Fruit fly (Drosophila melanogaster): Measurements from ENCODE around the gene odd.
A peak's percentile ranks its signal among the peaks of the same experiment; 100 is the strongest.

odd gene

DNA sequence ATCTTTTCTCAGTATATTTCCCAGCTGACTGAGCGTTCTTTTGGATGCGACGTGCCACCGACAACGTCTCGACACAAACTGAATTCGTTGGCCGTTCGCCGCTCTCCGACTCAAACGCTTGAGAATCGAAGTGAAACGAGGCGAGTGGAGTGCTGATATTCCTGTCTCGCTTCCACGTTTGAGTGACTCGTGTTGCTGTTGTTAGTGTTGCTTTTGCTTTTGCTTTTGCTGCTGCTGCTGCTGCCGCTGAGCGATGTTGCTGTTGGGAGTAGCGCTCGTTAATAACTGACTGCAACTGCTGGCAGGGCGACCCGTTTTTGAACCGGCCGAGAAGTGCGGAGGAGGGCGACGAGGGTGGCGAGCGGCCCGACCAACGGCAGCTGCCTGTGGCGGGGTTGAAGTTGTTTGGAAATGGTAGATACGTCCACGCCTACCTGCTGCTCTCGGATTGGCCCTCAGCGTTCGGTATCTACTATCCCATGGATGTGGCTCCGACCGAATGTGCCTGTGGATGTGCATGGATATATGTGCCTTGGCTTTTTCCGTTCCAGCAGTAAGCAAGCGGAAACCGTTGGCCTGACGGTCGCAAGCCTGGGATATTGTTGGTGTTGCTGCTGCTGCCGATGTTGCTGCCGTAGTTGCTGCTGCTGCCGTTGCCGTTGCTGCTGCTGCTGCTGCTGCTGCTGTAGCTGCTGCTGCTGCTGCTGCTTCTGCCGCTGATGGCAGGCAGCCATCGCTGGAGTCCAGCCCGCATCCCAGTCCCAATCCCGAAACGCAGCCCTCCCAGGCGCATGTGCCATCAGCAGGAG is at the start of gene odd:
TSS of gene odd (minus strand) at position 295 of the 809 bp plus-strand sequence.
- no peak for TF ChIP-seq CG7101 (tag; optimal IDR thresholded peaks at IDR 0.05)
- TF ChIP-seq CG33017 (tag; optimal IDR thresholded peaks at IDR 0.05) = no peak
- TF ChIP-seq Mnt (GFP tag; optimal IDR thresholded peaks at IDR 0.05) = no peak
- no peak for TF ChIP-seq CG5204 (GFP tag; optimal IDR thresholded peaks at IDR 0.05)
- no peak for TF ChIP-seq CG14711 (tag; optimal IDR thresholded peaks at IDR 0.05)
- TF ChIP-seq cic (GFP tag; optimal IDR thresholded peaks at IDR 0.05) = no peak
- TF ChIP-seq tj (GFP tag; optimal IDR thresholded peaks at IDR 0.05) = no peak
- TF ChIP-seq CG1620 (GFP tag; optimal IDR thresholded peaks at IDR 0.05) = no peak
- TF ChIP-seq bab1 (GFP tag; optimal IDR thresholded peaks at IDR 0.05) = no peak
- no peak for TF ChIP-seq ovo (GFP tag; optimal IDR thresholded peaks at IDR 0.05)
- no peak for TF ChIP-seq CG11617 (GFP tag; optimal IDR thresholded peaks at IDR 0.05)
- no peak for TF ChIP-seq CG12768 (GFP tag; optimal IDR thresholded peaks at IDR 0.05)

DNA sequence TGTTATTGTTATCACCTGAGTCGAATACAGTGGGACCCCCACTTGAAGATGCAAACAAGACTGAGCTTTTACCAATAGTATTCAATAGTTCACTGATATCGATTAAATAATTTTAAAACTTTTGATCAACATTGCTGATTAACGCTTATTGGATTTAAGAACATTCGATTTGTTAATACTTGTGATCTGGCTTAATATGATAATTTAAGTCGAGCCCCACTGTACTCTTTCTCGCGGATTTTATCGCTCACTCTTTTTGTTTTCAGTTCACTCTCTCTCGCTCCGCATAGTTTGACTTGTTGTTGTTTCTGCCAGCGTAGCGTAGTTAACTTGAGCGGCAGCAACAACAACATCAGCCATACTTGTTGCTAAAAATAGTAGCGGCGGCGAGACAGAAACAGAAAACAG is 49.1 kb upstream of the odd start:
- TF ChIP-seq kay (GFP tag; ENCODE audit: borderline replicate concordance) (peak; percentile 98), ovo (GFP tag; optimal IDR thresholded peaks at IDR 0.05) (peak; percentile 95), CG7101 (tag; optimal IDR thresholded peaks at IDR 0.05) (peak; percentile 99), CG7045 (GFP tag; optimal IDR thresholded peaks at IDR 0.05) (peak; percentile 98), CG5204 (GFP tag; optimal IDR thresholded peaks at IDR 0.05) (peak; percentile 98), CG33017 (tag; optimal IDR thresholded peaks at IDR 0.05) (peak; percentile 99), CG11617 (GFP tag; optimal IDR thresholded peaks at IDR 0.05) (peak; percentile 99), cic (GFP tag; optimal IDR thresholded peaks at IDR 0.05) (peak; percentile 93), Mnt (GFP tag; optimal IDR thresholded peaks at IDR 0.05) (peak; percentile 96), Hr96 (GFP tag; optimal IDR thresholded peaks at IDR 0.05) (peak; percentile 99), CG12768 (GFP tag; optimal IDR thresholded peaks at IDR 0.05) (peak; percentile 99), tj (GFP tag; optimal IDR thresholded peaks at IDR 0.05) (peak; percentile 90), CG14711 (tag; optimal IDR thresholded peaks at IDR 0.05) (peak; percentile 96), pad (GFP tag; optimal IDR thresholded peaks at IDR 0.05) (peak; percentile 92), cnc (optimal IDR thresholded peaks at IDR 0.05) (no peak), Crg-1 (GFP tag; optimal IDR thresholded peaks at IDR 0.05) (peak; percentile 98), bab1 (GFP tag; optimal IDR thresholded peaks at IDR 0.05) (peak; percentile 99), Clk (GFP tag; optimal IDR thresholded peaks at IDR 0.05) (peak; percentile 97), toe (GFP tag; optimal IDR thresholded peaks at IDR 0.05) (peak; percentile 98), CG1620 (GFP tag; optimal IDR thresholded peaks at IDR 0.05) (peak; percentile 98)

DNA sequence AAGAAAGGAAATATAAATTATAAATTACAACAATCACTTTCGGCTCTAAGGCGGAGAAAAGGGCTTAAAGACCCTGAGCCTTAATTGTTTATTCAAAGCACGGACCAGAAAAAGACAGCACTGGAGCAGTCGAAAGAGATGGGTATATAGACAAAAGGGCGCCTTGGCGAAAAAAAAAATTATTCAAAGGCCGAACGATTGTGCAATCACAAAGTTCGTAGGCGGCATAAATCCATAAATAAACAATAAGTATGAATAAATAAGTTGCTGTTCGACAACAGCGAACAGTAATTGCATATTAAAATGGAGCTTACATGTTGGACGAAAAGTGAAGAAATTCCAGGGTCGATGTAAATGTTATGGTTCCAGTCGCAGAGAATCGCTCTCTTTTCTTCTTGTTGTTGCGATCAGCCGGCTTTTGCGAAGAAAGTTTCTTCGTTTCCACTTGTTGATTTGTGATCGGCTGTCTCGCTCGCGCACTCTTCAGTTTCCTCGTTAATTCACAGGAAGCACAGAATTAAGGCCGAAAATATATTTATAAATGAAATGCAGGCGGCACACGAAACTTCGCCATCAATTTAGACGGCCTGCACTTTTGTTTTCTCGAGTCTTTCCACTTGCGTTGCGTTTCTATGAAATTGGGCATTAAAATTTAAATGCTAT is 48.5 kb upstream of the odd start:
- TF ChIP-seq CG33017 (tag; optimal IDR thresholded peaks at IDR 0.05) (no peak), ovo (GFP tag; optimal IDR thresholded peaks at IDR 0.05) (no peak), Mnt (GFP tag; optimal IDR thresholded peaks at IDR 0.05) (no peak), CG11617 (GFP tag; optimal IDR thresholded peaks at IDR 0.05) (no peak), Clk (GFP tag; optimal IDR thresholded peaks at IDR 0.05) (no peak), cic (GFP tag; optimal IDR thresholded peaks at IDR 0.05) (no peak), CG14711 (tag; optimal IDR thresholded peaks at IDR 0.05) (no peak), Crg-1 (GFP tag; optimal IDR thresholded peaks at IDR 0.05) (no peak), CG1620 (GFP tag; optimal IDR thresholded peaks at IDR 0.05) (no peak), toe (GFP tag; optimal IDR thresholded peaks at IDR 0.05) (no peak), CG7101 (tag; optimal IDR thresholded peaks at IDR 0.05) (no peak), cnc (optimal IDR thresholded peaks at IDR 0.05) (no peak), kay (GFP tag; ENCODE audit: borderline replicate concordance) (no peak), Hr96 (GFP tag; optimal IDR thresholded peaks at IDR 0.05) (no peak), CG12768 (GFP tag; optimal IDR thresholded peaks at IDR 0.05) (no peak)

DNA sequence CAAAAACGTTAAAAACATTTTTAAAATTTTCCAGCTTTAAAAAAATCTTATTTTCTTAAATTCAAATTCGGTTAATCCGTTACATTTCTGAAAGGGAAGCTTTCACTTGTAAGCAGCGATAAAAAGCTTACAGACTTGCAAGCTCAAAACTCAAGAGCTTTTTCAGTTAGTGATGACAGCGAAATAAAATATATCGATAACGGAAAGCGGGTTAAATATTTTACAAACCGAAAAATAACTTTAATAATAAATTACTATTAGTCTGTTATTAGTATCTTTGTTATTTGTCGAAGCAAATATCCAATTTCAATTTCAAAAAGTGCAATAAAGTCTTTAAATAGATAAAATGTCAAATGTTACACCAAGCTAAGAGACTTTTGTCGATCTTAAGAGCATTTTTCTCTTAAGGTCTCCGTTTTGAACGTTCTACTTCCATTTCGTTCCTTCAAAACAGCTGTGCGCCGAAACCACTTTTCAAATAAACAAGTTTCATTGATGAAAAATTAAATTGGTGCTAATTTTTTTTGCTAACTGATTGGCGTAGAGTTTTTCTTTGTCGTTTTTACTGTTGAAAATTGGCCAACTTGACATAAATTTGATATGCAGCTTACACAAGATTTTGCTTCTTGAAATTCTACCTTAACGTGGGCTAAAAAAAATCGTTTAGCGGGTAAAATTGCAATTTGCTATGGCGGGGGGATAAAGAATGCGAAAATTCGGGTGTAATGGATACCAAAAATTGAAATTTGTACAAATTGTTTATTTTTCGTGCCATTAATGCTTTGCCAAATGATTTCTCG is 41.8 kb upstream of the odd start:
- TF ChIP-seq Crg-1 (GFP tag; optimal IDR thresholded peaks at IDR 0.05) (no peak), CG12768 (GFP tag; optimal IDR thresholded peaks at IDR 0.05) (no peak), ovo (GFP tag; optimal IDR thresholded peaks at IDR 0.05) (no peak), CG7101 (tag; optimal IDR thresholded peaks at IDR 0.05) (peak; percentile 38), pad (GFP tag; optimal IDR thresholded peaks at IDR 0.05) (no peak), cnc (optimal IDR thresholded peaks at IDR 0.05) (no peak), CG33017 (tag; optimal IDR thresholded peaks at IDR 0.05) (no peak), CG14711 (tag; optimal IDR thresholded peaks at IDR 0.05) (no peak), toe (GFP tag; optimal IDR thresholded peaks at IDR 0.05) (no peak), cic (GFP tag; optimal IDR thresholded peaks at IDR 0.05) (no peak), Hr96 (GFP tag; optimal IDR thresholded peaks at IDR 0.05) (no peak), kay (GFP tag; ENCODE audit: borderline replicate concordance) (peak; percentile 93), Mnt (GFP tag; optimal IDR thresholded peaks at IDR 0.05) (no peak), CG1620 (GFP tag; optimal IDR thresholded peaks at IDR 0.05) (no peak), CG5204 (GFP tag; optimal IDR thresholded peaks at IDR 0.05) (no peak), tj (GFP tag; optimal IDR thresholded peaks at IDR 0.05) (peak; percentile 92), CG11617 (GFP tag; optimal IDR thresholded peaks at IDR 0.05) (no peak)

Data from whole organism, adult.